Fruit fly (Drosophila melanogaster): ENCODE measurements around the gene CG7829.

- peak; percentile 64 for TF ChIP-seq CG8478 (optimal IDR thresholded peaks at IDR 0.05)
- TF ChIP-seq CTCF (optimal IDR thresholded peaks at IDR 0.05) = no peak
Measured at dm6 chr3R:29777213-29777612, 40.4 kb downstream of the CG7829 start.

Measured in S2 (cell line).